Fruit fly (Drosophila melanogaster) whole organism: Measurements from ENCODE around the gene CG6901.
A peak's percentile ranks its signal among the peaks of the same experiment; 100 is the strongest.

ENCODE experiments used
- CG8478 ChIP-seq: fragments of >200 bp; optimal IDR thresholded peaks from 2 replicates; lab custom pipeline; 2018; ENCODE audit warnings: inconsistent platforms
- EcR ChIP-seq, 2 experiments: fragments of >200 bp; optimal IDR thresholded peaks; 2 replicates each; lab custom pipeline; 2017; ENCODE audit warnings: missing biosample characterization in 2 of 2, missing genetic modification characterization in 2 of 2, missing genetic modification reagents in 2 of 2
- psq ChIP-seq: fragments of >200 bp; optimal IDR thresholded peaks from 2 replicates; lab custom pipeline; 2017

DNA sequence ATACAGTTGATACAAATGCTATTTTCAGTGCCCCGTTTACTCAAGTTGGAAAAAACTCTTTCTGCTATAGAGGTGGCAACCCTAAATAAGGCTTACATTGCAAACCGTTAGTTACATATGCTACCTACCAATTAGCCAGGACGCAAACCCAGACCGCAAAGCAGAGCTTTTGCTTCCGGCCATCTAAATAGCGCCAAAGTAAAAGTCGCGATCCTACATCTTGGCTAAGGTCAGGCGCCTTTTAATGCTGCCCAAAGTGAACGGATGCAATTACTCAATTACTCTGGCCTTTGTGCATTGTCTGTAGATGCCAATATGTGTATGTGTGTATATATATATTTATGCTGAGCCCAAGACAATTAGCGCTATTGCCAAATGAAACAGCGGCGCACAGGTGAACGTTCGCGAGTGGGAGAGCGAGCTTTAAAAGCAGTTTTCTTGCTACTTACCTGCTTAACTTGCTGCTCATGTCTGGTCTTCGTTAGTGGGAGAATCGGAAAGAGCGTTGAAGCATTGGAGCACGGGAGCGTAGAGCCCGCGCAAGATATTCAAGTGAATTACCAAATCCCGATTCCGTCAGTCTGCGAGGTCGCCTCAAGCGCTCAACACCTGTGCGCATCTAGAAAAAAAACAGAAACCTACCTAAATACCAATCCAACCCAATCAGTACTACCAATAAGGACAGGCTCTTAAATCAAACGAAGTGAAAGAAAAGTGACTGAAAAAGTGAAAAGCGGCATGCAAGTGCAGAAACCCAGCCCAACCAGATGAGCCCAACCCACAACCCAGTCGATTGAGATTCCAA lies 17.8 kb upstream of the CG6901 start, which contains the start of gene Zip89B:
- TF ChIP-seq CG8478 (lab: Kevin White, UChicago) (no peak), EcR (GFP tag; optimal IDR thresholded peaks at IDR 0.05; lab: Kevin White, UChicago) (peak in 1 of 2 experiments; percentile 59), psq (lab: Kevin White, UChicago) (no peak)
